Fruit fly (Drosophila melanogaster) whole organism, embryonic: Measurements from ENCODE around the gene shd.

ENCODE experiments used
- Atf-2 ChIP-seq: fragments of 200-800 bp; sonication (Bioruptor generic); optimal IDR thresholded peaks from 2 replicates; lab custom pipeline; 2016; ENCODE audit warnings: missing biosample characterization, missing genetic modification characterization
- Awh ChIP-seq: fragments of 200-800 bp; sonication (Bioruptor generic); IDR thresholded peaks from 2 replicates; pipeline ENCODE4, ENCODE4 v1.3.6; 2022; ENCODE audit warnings: missing biosample characterization, missing genetic modification characterization
- CG10431 ChIP-seq: fragments of 200-800 bp; sonication (Bioruptor generic); optimal IDR thresholded peaks from 3 replicates; lab custom pipeline; 2018; ENCODE audit warnings: missing biosample characterization, mild to moderate bottlenecking, missing genetic modification characterization
- CG11093 ChIP-seq: fragments of 200-800 bp; sonication (Bioruptor generic); IDR thresholded peaks from 3 replicates; pipeline ENCODE4 v1.3.6; 2022; ENCODE audit warnings: missing biosample characterization, missing genetic modification characterization
- CG11696 ChIP-seq: fragments of 200-800 bp; sonication (Bioruptor generic); IDR thresholded peaks from 2 replicates; pipeline ENCODE4 v1.3.6; 2022; ENCODE audit warnings: missing biosample characterization, missing genetic modification characterization
- CG12236 ChIP-seq: fragments of 200-800 bp; sonication (Bioruptor generic); optimal IDR thresholded peaks from 2 replicates; lab custom pipeline; 2016; ENCODE audit warnings: missing biosample characterization, missing genetic modification characterization
- CG13296 ChIP-seq: fragments of 200-800 bp; sonication (Bioruptor generic); optimal IDR thresholded peaks from 3 replicates; lab custom pipeline; 2018; ENCODE audit warnings: missing biosample characterization, mild to moderate bottlenecking, missing genetic modification characterization
- CG14965 ChIP-seq: fragments of 200-800 bp; sonication (Bioruptor generic); optimal IDR thresholded peaks from 2 replicates; lab custom pipeline; 2016; ENCODE audit warnings: missing biosample characterization, missing genetic modification characterization, borderline replicate concordance
- CG15696 ChIP-seq: fragments of 200-800 bp; sonication (Bioruptor generic); optimal IDR thresholded peaks from 2 replicates; lab custom pipeline; 2019; ENCODE audit warnings: missing biosample characterization, mild to moderate bottlenecking, missing genetic modification characterization, moderate library complexity
- CG1647 ChIP-seq: fragments of 200-800 bp; sonication (Bioruptor generic); optimal IDR thresholded peaks from 3 replicates; lab custom pipeline; 2016; ENCODE audit warnings: missing biosample characterization, missing genetic modification characterization
- CG17385 ChIP-seq: fragments of 200-800 bp; sonication (Bioruptor generic); optimal IDR thresholded peaks from 3 replicates; lab custom pipeline; 2018; ENCODE audit warnings: missing biosample characterization, mild to moderate bottlenecking, missing genetic modification characterization
- CG17802 ChIP-seq: fragments of 200-800 bp; sonication (Bioruptor generic); optimal IDR thresholded peaks from 2 replicates; lab custom pipeline; 2018; ENCODE audit warnings: missing biosample characterization, mild to moderate bottlenecking, missing genetic modification characterization, moderate library complexity
- CG18599 ChIP-seq: fragments of 200-800 bp; sonication (Bioruptor generic); optimal IDR thresholded peaks from 3 replicates; lab custom pipeline; 2017; ENCODE audit warnings: missing biosample characterization, missing genetic modification characterization, mild to moderate bottlenecking, moderate library complexity, missing genetic modification reagents
- CG2202 ChIP-seq: fragments of 200-800 bp; sonication (Bioruptor generic); optimal IDR thresholded peaks from 2 replicates; lab custom pipeline; 2018; ENCODE audit warnings: missing biosample characterization, mild to moderate bottlenecking, missing genetic modification characterization
- CG31441 ChIP-seq: fragments of 200-800 bp; sonication (Bioruptor generic); IDR thresholded peaks from 2 replicates; pipeline ENCODE4 v1.3.6; 2022; ENCODE audit warnings: missing biosample characterization, missing genetic modification characterization
- CG34224 ChIP-seq: fragments of 200-800 bp; sonication (Bioruptor generic); IDR thresholded peaks from 3 replicates; pipeline ENCODE4 v1.3.6; 2022; ENCODE audit warnings: missing biosample characterization, missing genetic modification characterization; ENCODE audit not compliant: partially characterized antibody
- CG6689 ChIP-seq: fragments of 200-800 bp; sonication (Bioruptor generic); IDR thresholded peaks from 2 replicates; pipeline ENCODE4 v1.3.6; 2022; ENCODE audit warnings: missing biosample characterization, missing genetic modification characterization
- CG7786 ChIP-seq: fragments of 200-800 bp; sonication (Bioruptor generic); optimal IDR thresholded peaks from 2 replicates; lab custom pipeline; 2016; ENCODE audit warnings: missing biosample characterization, missing genetic modification characterization
- CG7963 ChIP-seq: fragments of 200-800 bp; sonication (Bioruptor generic); IDR thresholded peaks from 3 replicates; pipeline ENCODE4 v1.3.6; 2022; ENCODE audit warnings: missing biosample characterization, missing genetic modification characterization; ENCODE audit not compliant: partially characterized antibody
- CG8388 ChIP-seq: fragments of 200-800 bp; sonication (Bioruptor generic); optimal IDR thresholded peaks from 2 replicates; lab custom pipeline; 2019; ENCODE audit warnings: missing biosample characterization, mild to moderate bottlenecking, missing genetic modification characterization, moderate library complexity
- Chrac-16 ChIP-seq: fragments of 200-800 bp; sonication (Bioruptor generic); optimal IDR thresholded peaks from 3 replicates; lab custom pipeline; 2016; ENCODE audit warnings: missing biosample characterization, missing genetic modification characterization
- Dfd ChIP-seq, 2 experiments: fragments of >200 bp; optimal IDR thresholded peaks; 2 replicates each; lab custom pipeline; 2017; ENCODE audit warnings: missing biosample characterization in 2 of 2, missing genetic modification characterization in 2 of 2
- Dip2 ChIP-seq: fragments of 200-800 bp; sonication (Bioruptor generic); IDR thresholded peaks from 2 replicates; pipeline ENCODE4 v1.3.6; 2022; ENCODE audit warnings: missing biosample characterization, missing genetic modification characterization
- Gug ChIP-seq: fragments of 200-800 bp; sonication (Bioruptor generic); IDR thresholded peaks from 4 replicates; pipeline ENCODE4 v1.3.6; 2022; ENCODE audit warnings: missing biosample characterization, missing genetic modification characterization
- Hr51 ChIP-seq, 2 experiments: fragments of 200-800 bp; sonication (Bioruptor generic); optimal IDR thresholded peaks; 2 replicates in 1 of 2; 3 replicates in 1 of 2; lab custom pipeline; 2016 to 2018; ENCODE audit warnings: missing biosample characterization in 2 of 2, missing genetic modification characterization in 2 of 2, mild to moderate bottlenecking in 1 of 2, moderate library complexity in 1 of 2
- Sox102F ChIP-seq: fragments of 200-800 bp; sonication (Bioruptor generic); optimal IDR thresholded peaks from 2 replicates; lab custom pipeline; 2018; ENCODE audit warnings: missing biosample characterization, mild to moderate bottlenecking, missing genetic modification characterization, moderate library complexity
- Spps ChIP-seq: fragments of 200-800 bp; sonication (Bioruptor generic); optimal IDR thresholded peaks from 2 replicates; lab custom pipeline; 2018; ENCODE audit warnings: missing biosample characterization, mild to moderate bottlenecking, missing genetic modification characterization
- Usf ChIP-seq: fragments of 200-800 bp; sonication (Bioruptor generic); optimal IDR thresholded peaks from 2 replicates; lab custom pipeline; 2017; ENCODE audit warnings: missing genotype, missing biosample characterization, missing genetic modification characterization
- bbx ChIP-seq: fragments of 200-800 bp; sonication (Bioruptor generic); IDR thresholded peaks from 2 replicates; pipeline ENCODE4 v1.3.6; 2022; ENCODE audit warnings: missing biosample characterization, missing genetic modification characterization; ENCODE audit not compliant: partially characterized antibody
- cad ChIP-seq: fragments of >200 bp; optimal IDR thresholded peaks from 2 replicates; lab custom pipeline; 2017; ENCODE audit warnings: missing biosample characterization, missing genetic modification characterization
- caup ChIP-seq: fragments of 200-800 bp; sonication (Bioruptor generic); optimal IDR thresholded peaks from 3 replicates; lab custom pipeline; 2017; ENCODE audit warnings: missing biosample characterization, mild to moderate bottlenecking, missing genetic modification characterization, moderate library complexity; ENCODE audit not compliant: severe bottlenecking
- croc ChIP-seq: fragments of 200-800 bp; sonication (Bioruptor generic); conservative IDR thresholded peaks from 3 replicates; pipeline ENCODE4 v1.3.6; 2022; ENCODE audit warnings: missing biosample characterization, missing genetic modification characterization
- dpn ChIP-seq, 2 experiments: fragments of 200-800 bp; sonication (Bioruptor generic); optimal IDR thresholded peaks; 3 replicates each; lab custom pipeline; 2016; ENCODE audit warnings: missing biosample characterization in 2 of 2, missing genetic modification characterization in 2 of 2
- emc ChIP-seq: fragments of 200-800 bp; sonication (Bioruptor generic); optimal IDR thresholded peaks from 2 replicates; lab custom pipeline; 2016; ENCODE audit warnings: missing biosample characterization, missing genetic modification characterization
- ems ChIP-seq: fragments of 200-800 bp; sonication (Bioruptor generic); optimal IDR thresholded peaks from 3 replicates; lab custom pipeline; 2016; ENCODE audit warnings: missing biosample characterization, missing genetic modification characterization
- gcm ChIP-seq: fragments of 200-800 bp; sonication (Bioruptor generic); optimal IDR thresholded peaks from 2 replicates; lab custom pipeline; 2019; ENCODE audit warnings: missing biosample characterization, mild to moderate bottlenecking, missing genetic modification characterization, moderate library complexity
- gro ChIP-seq: fragments of 200-800 bp; sonication (Bioruptor generic); optimal IDR thresholded peaks from 2 replicates; lab custom pipeline; 2016; ENCODE audit warnings: missing biosample characterization, missing genetic modification characterization
- lbe ChIP-seq: fragments of 200-800 bp; sonication (Bioruptor generic); optimal IDR thresholded peaks from 2 replicates; lab custom pipeline; 2016; ENCODE audit warnings: missing biosample characterization, mild to moderate bottlenecking, missing genetic modification characterization
- nom ChIP-seq: fragments of 200-800 bp; sonication (Bioruptor generic); optimal IDR thresholded peaks from 2 replicates; lab custom pipeline; 2017; ENCODE audit warnings: missing biosample characterization, missing genetic modification characterization, mild to moderate bottlenecking, moderate library complexity, missing genetic modification reagents
- oc ChIP-seq: fragments of 200-800 bp; sonication (Bioruptor generic); optimal IDR thresholded peaks from 2 replicates; lab custom pipeline; 2018; ENCODE audit warnings: missing biosample characterization, mild to moderate bottlenecking, missing genetic modification characterization, moderate library complexity
- repo ChIP-seq: fragments of 200-800 bp; sonication (Bioruptor generic); optimal IDR thresholded peaks from 2 replicates; lab custom pipeline; 2016; ENCODE audit warnings: missing biosample characterization, missing genetic modification characterization
- run ChIP-seq: fragments of 200-800 bp; sonication (Bioruptor generic); optimal IDR thresholded peaks from 3 replicates; lab custom pipeline; 2018; ENCODE audit warnings: missing biosample characterization, mild to moderate bottlenecking, missing genetic modification characterization
- slp2 ChIP-seq: fragments of 200-800 bp; sonication (Bioruptor generic); optimal IDR thresholded peaks from 2 replicates; lab custom pipeline; 2016; ENCODE audit warnings: missing biosample characterization, missing genetic modification characterization
- sob ChIP-seq: fragments of 200-800 bp; sonication (Bioruptor generic); IDR thresholded peaks from 2 replicates; pipeline ENCODE4 v1.3.6; 2022; ENCODE audit warnings: missing biosample characterization, missing genetic modification characterization
- tna ChIP-seq: fragments of 200-800 bp; sonication (Bioruptor generic); IDR thresholded peaks from 2 replicates; pipeline ENCODE4 v1.3.6; 2022; ENCODE audit warnings: missing biosample characterization, missing genetic modification characterization; ENCODE audit not compliant: partially characterized antibody
- tup ChIP-seq: fragments of 200-800 bp; sonication (Bioruptor generic); optimal IDR thresholded peaks from 2 replicates; lab custom pipeline; 2016; ENCODE audit warnings: missing biosample characterization, mild to moderate bottlenecking, missing genetic modification characterization, moderate library complexity
- vnd ChIP-seq: fragments of 200-800 bp; sonication (Bioruptor generic); IDR thresholded peaks from 3 replicates; pipeline ENCODE4 v1.3.6; 2022; ENCODE audit warnings: missing biosample characterization, missing genetic modification characterization; ENCODE audit not compliant: partially characterized antibody
- zfh2 ChIP-seq: fragments of 200-800 bp; sonication (Bioruptor generic); optimal IDR thresholded peaks from 2 replicates; lab custom pipeline; 2016; ENCODE audit warnings: missing biosample characterization, missing genetic modification characterization

The shd gene

dm6 chr3L:14631964-14632758, 17.9 kb downstream of the shd start, which contains the start of the genes RecQ5 and dlp (continued):
- TF ChIP-seq sob (GFP tag; lab: Robert Waterston, UW) (peak; percentile 81), CG31441 (GFP tag; lab: Robert Waterston, UW) (peak; percentile 88), CG17802 (tag; lab: Kevin White, UChicago) (no peak), CG17385 (GFP tag; lab: Kevin White, UChicago) (peak; percentile 71), Sox102F (peak; percentile 72), croc (GFP tag; lab: Robert Waterston, UW) (no peak), emc (GFP tag; lab: Kevin White, UChicago) (no peak), Chrac-16 (GFP tag; lab: Kevin White, UChicago) (peak; percentile 82), CG34224 (GFP tag; lab: Robert Waterston, UW) (peak; percentile 90), ems (GFP tag; lab: Kevin White, UChicago) (peak; percentile 27), lbe (GFP tag; lab: Kevin White, UChicago) (peak; percentile 50), gcm (GFP tag; lab: Kevin White, UChicago) (peak; percentile 66), Dfd (GFP tag; optimal IDR thresholded peaks at IDR 0.05; lab: Kevin White, UChicago) (no peak), run (tag; lab: Kevin White, UChicago) (peak; percentile 57), CG10431 (GFP tag; lab: Kevin White, UChicago) (peak; percentile 72), vnd (GFP tag; lab: Robert Waterston, UW) (peak; percentile 85), caup (GFP tag; lab: Kevin White, UChicago) (peak; percentile 62), repo (GFP tag; lab: Kevin White, UChicago) (no peak), bbx (GFP tag; lab: Robert Waterston, UW) (peak; percentile 98), Atf-2 (GFP tag; lab: Kevin White, UChicago) (peak; percentile 45), zfh2 (peak; percentile 62), CG1647 (GFP tag; lab: Kevin White, UChicago) (no peak), Awh (GFP tag; lab: Robert Waterston, UW) (0 out of 2 replicates have a peak, but pooled peaks have one; percentile 24), gro (GFP tag; lab: Kevin White, UChicago) (peak; percentile 61), Gug (GFP tag; lab: Robert Waterston, UW) (peak; percentile 20; the same call in 2 of the 4 replicates), CG7786 (GFP tag; lab: Kevin White, UChicago) (peak; percentile 54), CG15696 (peak; percentile 74), tup (GFP tag; lab: Kevin White, UChicago) (peak; percentile 43), CG14965 (no peak), cad (GFP tag; lab: Kevin White, UChicago) (no peak), CG2202 (peak; percentile 30), nom (peak; percentile 31), CG8388 (GFP tag; lab: Kevin White, UChicago) (peak; percentile 74), Usf (GFP tag; lab: Kevin White, UChicago) (peak; percentile 46), CG12236 (GFP tag; lab: Kevin White, UChicago) (no peak), Hr51 (GFP tag; optimal IDR thresholded peaks at IDR 0.05; lab: Kevin White, UChicago) (peak; percentile 70 to 80), oc (tag; lab: Kevin White, UChicago) (peak; percentile 48), CG11093 (GFP tag; lab: Robert Waterston, UW) (peak; percentile 42; the same call in 1 of the 3 replicates), CG6689 (peak; percentile 63), CG7963 (GFP tag; lab: Robert Waterston, UW) (peak; percentile 93), dpn (GFP tag; optimal IDR thresholded peaks at IDR 0.05; lab: Kevin White, UChicago) (peak; percentile 72 to 88), CG18599 (GFP tag; lab: Kevin White, UChicago) (peak; percentile 76), slp2 (peak; percentile 18), tna (peak; percentile 85), Spps (no peak), CG13296 (peak; percentile 65), Dip2 (GFP tag; lab: Robert Waterston, UW) (no peak), CG11696 (GFP tag; lab: Robert Waterston, UW) (no peak)
